Worm (Caenorhabditis elegans) whole organism, L1 larva: Measurements from ENCODE around the gene Y48A6C.8.

Source experiments
- ama-1 ChIP-seq: fragments of 150-350 bp; optimal IDR thresholded peaks from 2 replicates; lab custom pipeline; 2014
- ces-1 ChIP-seq: fragments of 150-350 bp; optimal IDR thresholded peaks from 2 replicates; lab custom pipeline; 2014; ENCODE audit warnings: missing biosample characterization, missing genetic modification reagents, missing genetic modification characterization
- dpl-1 ChIP-seq, 3 experiments: fragments of 150-350 bp in 2 of 3; sonication (generic microtip) in 1 of 3; optimal IDR thresholded peaks; 2 replicates each; lab custom pipeline; 2014 to 2017; ENCODE audit warnings: missing biosample characterization in 3 of 3, missing genetic modification characterization in 3 of 3, missing genetic modification reagents in 3 of 3
- egl-13 ChIP-seq: sonication (generic microtip); optimal IDR thresholded peaks from 2 replicates; lab custom pipeline; 2016; ENCODE audit warnings: missing genotype, missing genetic modification reagents, missing genetic modification characterization, missing compliant biosample characterization
- lin-13 ChIP-seq: fragments of 150-350 bp; optimal IDR thresholded peaks from 2 replicates; lab custom pipeline; 2014; ENCODE audit warnings: missing biosample characterization, missing genetic modification reagents, missing genetic modification characterization
- nhr-11 ChIP-seq: fragments of 150-350 bp; optimal IDR thresholded peaks from 2 replicates; lab custom pipeline; 2014; ENCODE audit warnings: missing biosample characterization, missing genetic modification characterization
- nhr-12 ChIP-seq: sonication (generic microtip); optimal IDR thresholded peaks from 2 replicates; lab custom pipeline; 2017; ENCODE audit warnings: missing biosample characterization, missing genetic modification characterization
- pqm-1 ChIP-seq: sonication (generic microtip); optimal IDR thresholded peaks from 3 replicates; lab custom pipeline; 2017; ENCODE audit warnings: missing biosample characterization, missing genetic modification characterization
- sox-4 ChIP-seq: sonication (generic microtip); optimal IDR thresholded peaks from 2 replicates; lab custom pipeline; 2016; ENCODE audit warnings: missing genetic modification characterization, missing compliant biosample characterization
- sup-37 ChIP-seq: fragments of 200-800 bp; sonication (Bioruptor generic); optimal IDR thresholded peaks from 2 replicates; lab custom pipeline; 2018; ENCODE audit warnings: mild to moderate bottlenecking, missing genetic modification characterization, missing compliant biosample characterization
- unc-62 ChIP-seq: fragments of 150-350 bp; optimal IDR thresholded peaks from 2 replicates; lab custom pipeline; 2014; ENCODE audit warnings: missing biosample characterization, missing genetic modification reagents, missing genetic modification characterization
- ztf-4 ChIP-seq: fragments of 150-350 bp; optimal IDR thresholded peaks from 2 replicates; lab custom pipeline; 2014; ENCODE audit warnings: missing biosample characterization, missing genetic modification characterization

DNA sequence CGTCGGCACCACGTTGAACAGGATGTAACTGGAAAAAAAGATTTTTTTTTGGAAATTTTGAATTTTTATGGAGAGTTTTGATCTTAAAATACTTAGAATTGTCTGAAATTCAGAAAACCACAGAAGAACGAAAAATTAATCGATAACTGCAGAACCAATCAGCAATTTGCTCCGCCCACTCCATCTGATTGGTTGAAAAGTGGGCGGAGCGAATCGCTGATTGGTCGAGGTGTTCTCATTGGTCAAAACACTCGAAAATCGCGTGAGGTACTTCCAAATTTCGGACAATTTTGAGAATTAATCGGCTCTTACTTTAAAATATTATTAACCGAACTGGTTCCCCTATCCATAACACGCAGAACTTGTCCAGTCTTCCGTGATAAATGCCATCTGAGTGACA lies 31.7 kb downstream of the Y48A6C.8 start:
- TF ChIP-seq lin-13 (GFP tag; lab: Kevin White, UChicago), result no peak
- TF ChIP-seq ces-1 (GFP tag; lab: Kevin White, UChicago), result no peak
- TF ChIP-seq pqm-1 (tag; lab: Kevin White, UChicago), result no peak
- TF ChIP-seq nhr-11, result no peak
- no peak for TF ChIP-seq egl-13 (tag; lab: Kevin White, UChicago)
- TF ChIP-seq unc-62 (GFP tag; lab: Kevin White, UChicago), result no peak
- no peak for TF ChIP-seq sup-37 (GFP tag; lab: Kevin White, UChicago)
- TF ChIP-seq ztf-4, result no peak
- no peak for TF ChIP-seq ama-1 (lab: Kevin White, UChicago)
- TF ChIP-seq nhr-12 (tag; lab: Kevin White, UChicago), result no peak
- TF ChIP-seq dpl-1 (GFP tag; optimal IDR thresholded peaks at IDR 0.05; lab: Kevin White, UChicago), result no peak
- no peak for TF ChIP-seq sox-4 (tag; lab: Kevin White, UChicago)
